Fruit fly (Drosophila melanogaster) whole organism, wandering third instar larva: ENCODE results near the gene aru.

Experiments
- Abd-B ChIP-seq: fragments of >200 bp; optimal IDR thresholded peaks from 2 replicates; lab custom pipeline; 2017; ENCODE audit warnings: missing biosample characterization, missing genetic modification characterization
- Hnf4 ChIP-seq: fragments of 200-800 bp; sonication (Bioruptor generic); optimal IDR thresholded peaks from 2 replicates; lab custom pipeline; 2016; ENCODE audit warnings: missing biosample characterization, mild to moderate bottlenecking, missing genetic modification characterization
- Hr78 ChIP-seq: fragments of >200 bp; optimal IDR thresholded peaks from 2 replicates; lab custom pipeline; 2017; ENCODE audit warnings: missing biosample characterization, missing genetic modification characterization
- Mio ChIP-seq: sonication (Bioruptor generic); optimal IDR thresholded peaks from 2 replicates; lab custom pipeline; 2016; ENCODE audit warnings: missing biosample characterization, missing genetic modification characterization
- Myc ChIP-seq: fragments of >200 bp; optimal IDR thresholded peaks from 2 replicates; lab custom pipeline; 2017
- N ChIP-seq: fragments of >200 bp; optimal IDR thresholded peaks from 2 replicates; lab custom pipeline; 2018; ENCODE audit warnings: missing biosample characterization, missing external identifiers, missing genetic modification characterization
- br ChIP-seq: fragments of 200-800 bp; sonication (Bioruptor generic); optimal IDR thresholded peaks from 2 replicates; lab custom pipeline; 2016; ENCODE audit warnings: missing biosample characterization, missing genetic modification characterization
- dl ChIP-seq, 2 experiments: fragments of 175-275, 200-275 bp in 1 of 2; fragments of 200-275 bp in 1 of 2; sonication (Bioruptor generic); optimal IDR thresholded peaks; lab custom pipeline; 2018; ENCODE audit warnings: mild to moderate bottlenecking in 2 of 2, missing biosample characterization in 2 of 2, missing genetic modification characterization in 2 of 2, moderate library complexity in 2 of 2; ENCODE audit not compliant: partially characterized antibody in 2 of 2, insufficient read depth in 1 of 2
- dsf ChIP-seq: sonication (Bioruptor generic); optimal IDR thresholded peaks from 2 replicates; lab custom pipeline; 2016; ENCODE audit warnings: missing biosample characterization, missing genetic modification characterization, borderline replicate concordance
- fru ChIP-seq: fragments of 200-800 bp; sonication (Bioruptor generic); optimal IDR thresholded peaks from 3 replicates; lab custom pipeline; 2016; ENCODE audit warnings: missing biosample characterization, mild to moderate bottlenecking, missing genetic modification characterization

dm6 chr2L:892461-892860, 24.3 kb upstream of the aru start:
- TF ChIP-seq Hnf4 (GFP tag; lab: Kevin White, UChicago): no peak
- TF ChIP-seq N (GFP tag; lab: Kevin White, UChicago): no peak
- peak; percentile 2 for TF ChIP-seq fru (GFP tag; lab: Kevin White, UChicago)
- no peak for TF ChIP-seq dl (GFP tag; optimal IDR thresholded peaks at IDR 0.05; lab: Kevin White, UChicago; ENCODE audit: insufficient read depth in 1 of 2, partially characterized antibody in 2 of 2)
- TF ChIP-seq dsf (GFP tag; lab: Kevin White, UChicago): no peak
- no peak for TF ChIP-seq Myc
- no peak for TF ChIP-seq br (GFP tag; lab: Kevin White, UChicago)
- TF ChIP-seq Hr78: no peak
- TF ChIP-seq Mio: no peak
- TF ChIP-seq Abd-B (GFP tag; lab: Kevin White, UChicago): no peak
